Worm (Caenorhabditis elegans): ENCODE measurements around the gene aco-2.

Gene aco-2

DNA sequence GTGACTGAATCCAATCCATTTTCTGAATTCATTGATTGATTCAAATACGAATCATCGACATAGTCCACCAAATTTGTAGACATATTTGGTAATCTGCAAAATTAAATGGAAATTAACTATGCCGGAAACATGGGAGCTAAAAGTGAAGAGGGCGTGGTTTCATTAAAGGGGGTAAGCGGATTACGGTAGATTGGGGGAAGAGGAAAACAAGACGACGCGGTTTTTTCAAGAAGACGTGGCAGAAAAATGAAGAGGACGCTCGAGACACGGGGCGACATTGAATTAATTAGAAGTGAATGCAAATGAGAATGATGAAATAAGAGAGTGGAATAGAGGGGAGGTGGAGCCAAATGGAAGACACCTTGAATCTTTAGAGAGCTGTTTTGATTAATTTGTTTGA lies 22.8 kb downstream of the aco-2 start, which contains the start of gene npr-17:
npr-17 (minus strand) TSS at position 101 of the 400 bp plus-strand sequence.
- TF ChIP-seq scrt-1 (GFP tag; IDR thresholded peaks at IDR 0.05) (no peak), tbx-37 (GFP tag; conservative IDR thresholded peaks at IDR 0.05) (no peak), tbx-11 (GFP tag; IDR thresholded peaks at IDR 0.05) (no peak), hmbx-1 (tag; optimal IDR thresholded peaks at IDR 0.05) (no peak), F13C5.2 (tag; optimal IDR thresholded peaks at IDR 0.05) (no peak), tra-4 (tag; optimal IDR thresholded peaks at IDR 0.05) (no peak), sea-1 (GFP tag; conservative IDR thresholded peaks at IDR 0.05) (no peak), ama-1 (optimal IDR thresholded peaks at IDR 0.05) (no peak), pes-1 (GFP tag; IDR thresholded peaks at IDR 0.05) (no peak), aly-1 (tag; optimal IDR thresholded peaks at IDR 0.05) (no peak), hmg-4 (GFP tag; optimal IDR thresholded peaks at IDR 0.05) (no peak), hnd-1 (tag; optimal IDR thresholded peaks at IDR 0.05) (no peak), ceh-36 (tag; optimal IDR thresholded peaks at IDR 0.05) (no peak), ceh-13 (GFP tag; optimal IDR thresholded peaks at IDR 0.05) (no peak), ets-7 (tag; optimal IDR thresholded peaks at IDR 0.05) (no peak), flt-1 (GFP tag; IDR thresholded peaks at IDR 0.05) (no peak), B0310.2 (tag; optimal IDR thresholded peaks at IDR 0.05) (no peak)

DNA sequence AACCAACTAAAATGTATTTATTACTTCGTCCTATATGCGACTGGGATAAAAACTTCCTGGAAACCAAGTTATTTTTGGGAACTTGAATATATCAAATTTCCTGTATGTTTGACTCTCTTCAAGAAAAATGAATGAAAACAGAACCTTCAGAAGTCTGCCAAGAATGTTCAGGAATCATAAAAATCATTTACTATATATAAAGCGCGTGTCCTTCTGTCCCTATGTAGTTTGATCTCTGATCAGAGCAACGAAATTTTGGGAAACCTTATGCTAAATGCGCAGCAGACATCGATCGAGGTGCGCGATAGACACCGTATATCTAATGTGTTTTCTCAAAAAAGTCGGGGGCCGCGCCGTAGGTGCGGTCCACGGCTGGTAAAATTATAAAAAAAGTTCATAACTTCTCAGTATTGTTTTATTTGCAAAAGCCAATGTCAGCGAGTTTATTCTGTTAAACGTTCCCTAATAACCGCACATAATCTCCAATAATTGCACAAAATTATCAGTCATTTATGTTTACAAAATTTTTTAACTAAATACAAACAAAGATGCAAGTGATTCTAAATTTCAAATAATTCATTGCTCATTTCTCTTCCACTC lies 24.0 kb downstream of the aco-2 start:
- TF ChIP-seq tbx-37 (GFP tag; conservative IDR thresholded peaks at IDR 0.05) (no peak), pes-1 (GFP tag; IDR thresholded peaks at IDR 0.05) (no peak), sea-1 (GFP tag; conservative IDR thresholded peaks at IDR 0.05) (no peak), ama-1 (optimal IDR thresholded peaks at IDR 0.05) (no peak), ceh-13 (GFP tag; optimal IDR thresholded peaks at IDR 0.05) (no peak), hmg-4 (GFP tag; optimal IDR thresholded peaks at IDR 0.05) (no peak), F13C5.2 (tag; optimal IDR thresholded peaks at IDR 0.05) (no peak), ets-7 (tag; optimal IDR thresholded peaks at IDR 0.05) (no peak), tbx-11 (GFP tag; IDR thresholded peaks at IDR 0.05) (no peak), hnd-1 (tag; optimal IDR thresholded peaks at IDR 0.05) (no peak), ceh-36 (tag; optimal IDR thresholded peaks at IDR 0.05) (no peak), flt-1 (GFP tag; IDR thresholded peaks at IDR 0.05) (no peak), aly-1 (tag; optimal IDR thresholded peaks at IDR 0.05) (no peak), tra-4 (tag; optimal IDR thresholded peaks at IDR 0.05) (no peak), B0310.2 (tag; optimal IDR thresholded peaks at IDR 0.05) (no peak), scrt-1 (GFP tag; IDR thresholded peaks at IDR 0.05) (no peak), hmbx-1 (tag; optimal IDR thresholded peaks at IDR 0.05) (no peak)

DNA sequence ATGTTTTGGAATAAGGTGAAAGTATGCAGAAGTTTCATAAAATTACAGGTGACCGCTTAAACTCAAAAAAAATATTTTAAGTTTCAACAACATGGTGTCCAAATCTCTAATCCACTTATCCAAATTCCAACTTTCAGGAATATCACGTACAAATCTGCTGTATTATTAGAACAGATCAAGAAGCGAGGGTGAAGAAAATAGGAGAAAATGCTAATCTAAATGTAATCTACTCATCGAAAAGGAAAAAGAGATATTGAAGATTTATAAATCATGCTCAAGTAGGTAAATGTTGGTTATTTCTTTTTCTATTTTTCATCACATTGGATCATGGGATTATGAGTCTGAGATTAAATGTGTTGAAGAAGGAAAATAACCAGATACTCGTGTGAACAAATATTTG lies 28.0 kb downstream of the aco-2 start:
- TF ChIP-seq ets-7 (tag; optimal IDR thresholded peaks at IDR 0.05) (no peak), tra-4 (tag; optimal IDR thresholded peaks at IDR 0.05) (no peak), ceh-13 (GFP tag; optimal IDR thresholded peaks at IDR 0.05) (no peak), tbx-37 (GFP tag; conservative IDR thresholded peaks at IDR 0.05) (no peak), aly-1 (tag; optimal IDR thresholded peaks at IDR 0.05) (no peak), hmbx-1 (tag; optimal IDR thresholded peaks at IDR 0.05) (no peak), hnd-1 (tag; optimal IDR thresholded peaks at IDR 0.05) (no peak), pes-1 (GFP tag; IDR thresholded peaks at IDR 0.05) (no peak), sea-1 (GFP tag; conservative IDR thresholded peaks at IDR 0.05) (no peak), tbx-11 (GFP tag; IDR thresholded peaks at IDR 0.05) (no peak), B0310.2 (tag; optimal IDR thresholded peaks at IDR 0.05) (no peak), scrt-1 (GFP tag; IDR thresholded peaks at IDR 0.05) (no peak), flt-1 (GFP tag; IDR thresholded peaks at IDR 0.05) (no peak), F13C5.2 (tag; optimal IDR thresholded peaks at IDR 0.05) (no peak), ama-1 (optimal IDR thresholded peaks at IDR 0.05) (no peak), hmg-4 (GFP tag; optimal IDR thresholded peaks at IDR 0.05) (no peak), ceh-36 (tag; optimal IDR thresholded peaks at IDR 0.05) (no peak)

DNA sequence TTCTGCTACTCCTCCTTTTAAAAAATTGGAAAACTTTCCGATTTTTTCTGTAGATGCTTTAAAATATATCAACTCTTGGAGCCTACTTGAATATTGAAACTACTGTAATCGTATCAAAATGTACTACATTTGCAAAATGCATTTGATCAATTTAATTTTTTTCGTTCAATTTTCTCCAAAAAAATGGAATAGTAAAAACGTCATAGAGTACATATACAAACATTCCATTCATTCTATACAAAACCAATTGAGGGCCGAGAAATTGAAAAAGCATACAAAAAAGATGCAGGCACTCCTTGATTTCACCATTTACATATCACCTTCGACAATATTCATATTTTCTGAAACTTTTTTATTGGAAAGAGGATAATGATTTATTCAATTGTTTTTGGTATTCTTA lies 30.6 kb downstream of the aco-2 start, which contains the start of gene C06G4.6:
C06G4.6 (plus strand) TSS at position 301 of the 400 bp plus-strand sequence.
- no peak for TF ChIP-seq tbx-37 (GFP tag; conservative IDR thresholded peaks at IDR 0.05)
- no peak for TF ChIP-seq hmbx-1 (tag; optimal IDR thresholded peaks at IDR 0.05)
- no peak for TF ChIP-seq ceh-36 (tag; optimal IDR thresholded peaks at IDR 0.05)
- no peak for TF ChIP-seq ceh-13 (GFP tag; optimal IDR thresholded peaks at IDR 0.05)
- no peak for TF ChIP-seq hmg-4 (GFP tag; optimal IDR thresholded peaks at IDR 0.05)

DNA sequence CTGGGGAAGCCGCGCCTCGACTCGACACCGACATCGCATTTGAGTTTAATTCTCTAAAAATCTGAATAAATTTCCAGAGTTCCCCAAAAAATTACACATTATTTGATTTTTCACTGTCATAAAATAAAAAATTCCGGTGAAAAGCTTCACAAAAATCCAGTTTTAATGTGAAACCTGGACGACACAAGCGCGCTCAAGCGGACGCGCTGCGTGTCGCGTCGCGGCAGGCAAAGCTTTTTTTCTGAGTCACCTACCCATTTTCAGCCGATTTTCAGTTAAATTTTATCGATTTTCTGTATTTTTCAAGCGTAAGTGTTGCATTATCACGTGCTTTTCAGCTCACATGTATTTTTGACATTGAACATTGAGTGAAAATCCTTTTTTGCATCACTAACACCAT lies 36.3 kb downstream of the aco-2 start, which contains the start of gene cit-1.1:
cit-1.1 (minus strand) TSS at position 53 of the 400 bp plus-strand sequence.
- TF ChIP-seq scrt-1 (GFP tag; IDR thresholded peaks at IDR 0.05): no peak
- TF ChIP-seq hnd-1 (tag; optimal IDR thresholded peaks at IDR 0.05): no peak
- TF ChIP-seq ets-7 (tag; optimal IDR thresholded peaks at IDR 0.05): no peak
- no peak for TF ChIP-seq F13C5.2 (tag; optimal IDR thresholded peaks at IDR 0.05)
- no peak for TF ChIP-seq hmbx-1 (tag; optimal IDR thresholded peaks at IDR 0.05)
- no peak for TF ChIP-seq hmg-4 (GFP tag; optimal IDR thresholded peaks at IDR 0.05)
- no peak for TF ChIP-seq flt-1 (GFP tag; IDR thresholded peaks at IDR 0.05)

DNA sequence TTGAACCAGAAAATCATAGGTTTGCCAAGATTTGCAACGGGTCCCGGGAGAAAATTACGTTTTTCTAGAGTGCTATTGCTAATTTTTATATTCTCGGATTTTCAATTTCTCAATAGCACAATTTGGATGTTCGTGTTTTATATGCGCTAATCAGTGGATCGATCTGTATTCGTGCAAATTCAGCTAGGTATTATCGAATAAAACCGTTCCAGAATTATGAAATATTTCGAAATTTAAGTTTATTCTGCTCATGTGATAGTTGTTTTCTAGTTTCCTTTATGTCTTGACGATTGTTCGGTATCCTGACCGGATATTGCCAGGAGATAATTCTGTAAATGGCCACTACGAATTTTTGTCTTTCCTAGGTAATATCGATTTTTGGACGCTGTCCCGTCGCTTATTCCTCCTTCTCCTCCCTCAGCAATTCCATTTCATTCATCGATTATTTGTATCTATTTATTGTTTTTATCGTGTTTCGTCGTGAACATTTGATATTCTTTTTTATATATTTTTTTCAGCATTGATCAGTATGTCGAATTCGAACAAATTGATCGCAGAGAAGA lies 36.8 kb downstream of the aco-2 start, which contains the start of gene cit-1.2:
cit-1.2 (plus strand) TSS at position 513 of the 563 bp plus-strand sequence.
- no peak for TF ChIP-seq tbx-37 (GFP tag; conservative IDR thresholded peaks at IDR 0.05)
- no peak for TF ChIP-seq F13C5.2 (tag; optimal IDR thresholded peaks at IDR 0.05)
- no peak for TF ChIP-seq ama-1 (optimal IDR thresholded peaks at IDR 0.05)
- TF ChIP-seq tra-4 (tag; optimal IDR thresholded peaks at IDR 0.05): no peak
- TF ChIP-seq ets-7 (tag; optimal IDR thresholded peaks at IDR 0.05): no peak
- no peak for TF ChIP-seq scrt-1 (GFP tag; IDR thresholded peaks at IDR 0.05)
- TF ChIP-seq hmbx-1 (tag; optimal IDR thresholded peaks at IDR 0.05): no peak
- no peak for TF ChIP-seq ceh-36 (tag; optimal IDR thresholded peaks at IDR 0.05)
- TF ChIP-seq aly-1 (tag; optimal IDR thresholded peaks at IDR 0.05): no peak
- TF ChIP-seq hnd-1 (tag; optimal IDR thresholded peaks at IDR 0.05): no peak
- no peak for TF ChIP-seq flt-1 (GFP tag; IDR thresholded peaks at IDR 0.05)

DNA sequence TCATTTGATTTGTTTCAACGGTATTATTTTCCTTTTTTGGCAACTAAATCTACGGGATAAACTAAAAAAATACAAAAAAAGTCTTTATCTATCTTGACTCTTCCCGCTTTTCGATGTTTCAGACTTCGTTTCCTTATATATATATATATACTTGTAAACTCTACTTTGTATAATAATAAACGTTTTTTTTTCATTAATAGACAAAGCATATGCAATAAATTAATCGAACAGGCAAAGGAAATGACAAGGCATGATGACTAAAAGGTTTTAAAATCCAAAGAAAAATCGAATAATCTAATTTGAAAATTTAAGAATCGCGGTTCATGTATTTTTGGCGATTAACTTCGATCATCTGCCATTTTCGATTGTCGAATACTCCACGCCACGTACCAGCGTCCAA lies 40.1 kb downstream of the aco-2 start:
- TF ChIP-seq hnd-1 (tag; optimal IDR thresholded peaks at IDR 0.05) (no peak), flt-1 (GFP tag; IDR thresholded peaks at IDR 0.05) (no peak), hmg-4 (GFP tag; optimal IDR thresholded peaks at IDR 0.05) (no peak), hmbx-1 (tag; optimal IDR thresholded peaks at IDR 0.05) (no peak), aly-1 (tag; optimal IDR thresholded peaks at IDR 0.05) (no peak), pes-1 (GFP tag; IDR thresholded peaks at IDR 0.05) (no peak), ceh-36 (tag; optimal IDR thresholded peaks at IDR 0.05) (no peak), sea-1 (GFP tag; conservative IDR thresholded peaks at IDR 0.05) (no peak), scrt-1 (GFP tag; IDR thresholded peaks at IDR 0.05) (no peak)

Data from whole organism, early embryonic.